Fruit fly (Drosophila melanogaster): ENCODE data around the gene knrl.

DNA sequence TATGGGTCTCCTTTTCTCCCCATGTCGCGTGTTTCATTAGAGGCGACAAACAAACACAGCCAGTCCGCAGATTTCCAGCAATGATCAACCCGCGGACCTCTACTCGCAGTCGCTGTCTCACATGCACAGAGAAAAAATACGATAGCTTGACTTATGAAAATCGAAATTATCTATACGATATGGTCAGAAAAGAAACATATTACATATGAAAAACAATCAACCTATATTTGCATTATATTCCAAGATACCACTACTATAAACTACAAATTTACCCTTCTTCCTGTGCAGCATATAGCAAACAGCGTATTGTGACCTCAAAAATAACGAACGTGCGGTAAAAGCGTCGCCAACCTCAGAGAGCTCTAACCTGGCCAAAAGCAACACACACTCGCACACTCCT is 11.4 kb upstream of the knrl start:
- no peak for TF ChIP-seq D1 (tag; optimal IDR thresholded peaks at IDR 0.05)
- no peak for TF ChIP-seq CG8301 (tag; optimal IDR thresholded peaks at IDR 0.05)
- TF ChIP-seq CG4496 (GFP tag; IDR thresholded peaks at IDR 0.05): peak; percentile 61; the same call in 1 of the 3 replicates
- TF ChIP-seq CG8159 (tag; optimal IDR thresholded peaks at IDR 0.05): no peak
- TF ChIP-seq CG9948 (tag; optimal IDR thresholded peaks at IDR 0.05): no peak
- TF ChIP-seq CG32121 (GFP tag; IDR thresholded peaks at IDR 0.05): no peak
- TF ChIP-seq CG13204 (GFP tag; optimal IDR thresholded peaks at IDR 0.05): no peak
- TF ChIP-seq rn (GFP tag; IDR thresholded peaks at IDR 0.05): no peak
- TF ChIP-seq CG10348 (GFP tag; IDR thresholded peaks at IDR 0.05): no peak
- no peak for TF ChIP-seq CG34367 (tag; optimal IDR thresholded peaks at IDR 0.05)
- TF ChIP-seq Pif1A (GFP tag; optimal IDR thresholded peaks at IDR 0.05): no peak
- no peak for TF ChIP-seq CG12605 (GFP tag; IDR thresholded peaks at IDR 0.05)
- TF ChIP-seq CG14655 (GFP tag; optimal IDR thresholded peaks at IDR 0.05): no peak
- TF ChIP-seq Snoo (tag; optimal IDR thresholded peaks at IDR 0.05): no peak

Data from whole organism, pupa.